Worm (Caenorhabditis elegans) whole organism, L3 larva: ENCODE measurements around the gene trp-2.

Source experiments
- elt-2 ChIP-seq: sonication (generic microtip); optimal IDR thresholded peaks from 2 replicates; lab custom pipeline; 2016; ENCODE audit warnings: missing genetic modification reagents, mild to moderate bottlenecking, missing genetic modification characterization, missing compliant biosample characterization
- fos-1 ChIP-seq: fragments of 150-350 bp; optimal IDR thresholded peaks from 2 replicates; lab custom pipeline; 2014; ENCODE audit warnings: missing biosample characterization, missing genetic modification characterization
- lin-39 ChIP-seq: fragments of 150-350 bp; optimal IDR thresholded peaks from 2 replicates; lab custom pipeline; 2018; ENCODE audit warnings: missing biosample characterization, missing genetic modification reagents, missing genetic modification characterization
- mdl-1 ChIP-seq: fragments of 150-350 bp; optimal IDR thresholded peaks from 2 replicates; lab custom pipeline; 2014; ENCODE audit warnings: missing biosample characterization, missing genetic modification characterization
- nhr-11 ChIP-seq: fragments of 150-350 bp; optimal IDR thresholded peaks from 2 replicates; lab custom pipeline; 2014; ENCODE audit warnings: missing biosample characterization, missing genetic modification characterization
- nhr-12 ChIP-seq: fragments of 150-350 bp; optimal IDR thresholded peaks from 2 replicates; lab custom pipeline; 2014; ENCODE audit warnings: missing biosample characterization, missing genetic modification characterization
- nhr-28 ChIP-seq: fragments of 150-350 bp; optimal IDR thresholded peaks from 2 replicates; lab custom pipeline; 2014; ENCODE audit warnings: missing biosample characterization, missing genetic modification characterization
- pqm-1 ChIP-seq: fragments of 150-350 bp; optimal IDR thresholded peaks from 2 replicates; lab custom pipeline; 2017; ENCODE audit warnings: missing biosample characterization, missing genetic modification characterization, inconsistent platforms

DNA sequence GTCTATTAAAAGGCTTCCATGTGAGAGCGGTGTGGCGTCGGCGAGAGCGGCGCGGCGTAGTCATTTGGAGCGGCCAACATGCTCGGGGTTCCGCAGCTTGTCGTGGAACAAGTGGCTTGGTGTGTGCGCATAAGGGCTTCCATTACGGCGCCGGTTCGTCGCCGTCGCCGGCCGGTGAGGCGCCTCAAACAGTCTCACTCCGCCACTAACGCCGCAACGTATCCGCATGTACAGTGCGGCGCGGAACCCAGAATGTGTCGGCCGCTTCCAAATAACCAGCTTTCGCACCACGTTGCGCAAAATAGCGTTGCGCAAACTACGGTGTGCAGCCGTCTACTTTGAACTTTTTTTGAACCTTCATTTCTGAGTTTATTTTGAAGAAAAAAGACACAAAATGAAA is 20.8 kb upstream of the trp-2 start:
- TF ChIP-seq lin-39 (tag; lab: Kevin White, UChicago) (no peak), fos-1 (tag; lab: Kevin White, UChicago) (no peak), mdl-1 (tag; lab: Kevin White, UChicago) (no peak), pqm-1 (tag; lab: Kevin White, UChicago) (no peak), elt-2 (no peak), nhr-11 (tag; lab: Kevin White, UChicago) (no peak), nhr-28 (tag; lab: Kevin White, UChicago) (no peak), nhr-12 (tag; lab: Kevin White, UChicago) (no peak)
